Worm (Caenorhabditis elegans) whole organism, L3 larva: ENCODE measurements around the gene Y17G7B.8.

Source experiments
- ama-1 ChIP-seq: fragments of 150-350 bp; optimal IDR thresholded peaks from 2 replicates; lab custom pipeline; 2018
- lin-15B ChIP-seq: fragments of 150-350 bp; optimal IDR thresholded peaks from 2 replicates; lab custom pipeline; 2014; ENCODE audit warnings: missing biosample characterization, missing genetic modification characterization
- nhr-12 ChIP-seq: fragments of 150-350 bp; optimal IDR thresholded peaks from 2 replicates; lab custom pipeline; 2014; ENCODE audit warnings: missing biosample characterization, missing genetic modification characterization
- nhr-23 ChIP-seq: fragments of 150-350 bp; optimal IDR thresholded peaks from 2 replicates; lab custom pipeline; 2014; ENCODE audit warnings: missing biosample characterization, missing genetic modification reagents, missing genetic modification characterization
- skn-1 ChIP-seq: fragments of 150-350 bp; optimal IDR thresholded peaks from 2 replicates; lab custom pipeline; 2014; ENCODE audit warnings: missing biosample characterization, missing genetic modification characterization
- tbx-2 ChIP-seq: sonication (generic microtip); optimal IDR thresholded peaks from 2 replicates; lab custom pipeline; 2016; ENCODE audit warnings: mild to moderate bottlenecking, missing genetic modification characterization, missing compliant biosample characterization
- unc-39 ChIP-seq: sonication (generic microtip); optimal IDR thresholded peaks from 4 replicates; lab custom pipeline; 2017; ENCODE audit warnings: missing biosample characterization, missing genetic modification characterization

- TF ChIP-seq unc-39 (no peak), lin-15B (no peak), nhr-12 (no peak), skn-1 (tag; lab: Kevin White, UChicago) (no peak), ama-1 (no peak), tbx-2 (no peak), nhr-23 (tag; lab: Kevin White, UChicago) (no peak)
Measured at ce11 chrII:12062521-12062920, 35.0 kb upstream of the Y17G7B.8 start, which contains the start of gene arrd-7.
